Fruit fly (Drosophila melanogaster) whole organism, embryonic: Measurements from ENCODE around the gene CG7607.
A peak's percentile ranks its signal among the peaks of the same experiment; 100 is the strongest.

Source experiments
- Awh ChIP-seq: fragments of 200-800 bp; sonication (Bioruptor generic); IDR thresholded peaks from 2 replicates; pipeline ENCODE4, ENCODE4 v1.3.6; 2022; ENCODE audit warnings: missing biosample characterization, missing genetic modification characterization
- CG11695 ChIP-seq: fragments of 200-800 bp; sonication (Bioruptor generic); IDR thresholded peaks from 3 replicates; pipeline ENCODE4 v1.3.6; 2022; ENCODE audit warnings: missing biosample characterization, missing genetic modification characterization
- CG12769 ChIP-seq: fragments of 200-800 bp; sonication (Bioruptor generic); optimal IDR thresholded peaks from 2 replicates; lab custom pipeline; 2019; ENCODE audit warnings: missing biosample characterization, mild to moderate bottlenecking, missing genetic modification characterization, moderate library complexity
- CG14050 ChIP-seq: fragments of 200-800 bp; sonication (Bioruptor generic); IDR thresholded peaks from 3 replicates; pipeline ENCODE4 v1.3.6; 2022; ENCODE audit warnings: missing biosample characterization, missing genetic modification characterization
- CG14667 ChIP-seq: fragments of 200-800 bp; sonication (Bioruptor generic); IDR thresholded peaks from 2 replicates; pipeline ENCODE4 v1.3.6; 2022; ENCODE audit warnings: missing biosample characterization, missing genetic modification characterization
- CG15479 ChIP-seq: fragments of 200-800 bp; sonication (Bioruptor generic); optimal IDR thresholded peaks from 3 replicates; lab custom pipeline; 2019; ENCODE audit warnings: missing biosample characterization, mild to moderate bottlenecking, missing genetic modification characterization, moderate library complexity
- CG1602 ChIP-seq: fragments of 200-800 bp; sonication (Bioruptor generic); optimal IDR thresholded peaks from 3 replicates; lab custom pipeline; 2016; ENCODE audit warnings: missing biosample characterization, missing genetic modification characterization
- CG1603 ChIP-seq: fragments of 200-800 bp; sonication (Bioruptor generic); optimal IDR thresholded peaks from 2 replicates; lab custom pipeline; 2019; ENCODE audit warnings: missing biosample characterization, mild to moderate bottlenecking, missing genetic modification characterization, moderate library complexity
- CG16779 ChIP-seq: fragments of 200-800 bp; sonication (Bioruptor generic); IDR thresholded peaks from 2 replicates; pipeline ENCODE4 v1.3.6; 2022; ENCODE audit warnings: missing biosample characterization, missing genetic modification characterization
- CG17829 ChIP-seq: fragments of 200-800 bp; optimal IDR thresholded peaks from 2 replicates; lab custom pipeline; 2019; ENCODE audit warnings: missing biosample characterization, mild to moderate bottlenecking, missing genetic modification characterization, moderate library complexity
- CG18011 ChIP-seq: fragments of 200-800 bp; sonication (Bioruptor generic); optimal IDR thresholded peaks from 2 replicates; lab custom pipeline; 2017; ENCODE audit warnings: missing biosample characterization, missing genetic modification characterization, mild to moderate bottlenecking, moderate library complexity, missing genotype
- CG3995 ChIP-seq: fragments of 200-800 bp; sonication (Bioruptor generic); optimal IDR thresholded peaks from 3 replicates; lab custom pipeline; 2016; ENCODE audit warnings: missing biosample characterization, missing genetic modification characterization
- CG6813 ChIP-seq: fragments of 200-800 bp; sonication (Bioruptor generic); optimal IDR thresholded peaks from 2 replicates; lab custom pipeline; 2017; ENCODE audit warnings: missing biosample characterization, missing genetic modification characterization, mild to moderate bottlenecking, moderate library complexity, missing genetic modification reagents
- CG8290 ChIP-seq, 3 experiments: fragments of 200-800 bp; sonication (Bioruptor generic); optimal IDR thresholded peaks; 2 replicates each; lab custom pipeline; 2016 to 2019; ENCODE audit warnings: missing biosample characterization in 3 of 3, missing genetic modification characterization in 3 of 3, mild to moderate bottlenecking in 2 of 3, moderate library complexity in 1 of 3
- Hey ChIP-seq: fragments of 200-800 bp; sonication (Bioruptor generic); optimal IDR thresholded peaks from 3 replicates; lab custom pipeline; 2018; ENCODE audit warnings: missing biosample characterization, mild to moderate bottlenecking, missing genetic modification characterization
- HmgZ ChIP-seq: fragments of 200-800 bp; sonication (Bioruptor generic); optimal IDR thresholded peaks from 2 replicates; lab custom pipeline; 2018; ENCODE audit warnings: missing biosample characterization, mild to moderate bottlenecking, missing genetic modification characterization
- Hr78 ChIP-seq, 2 experiments: fragments of 200-800 bp in 1 of 2; fragments of >200 bp in 1 of 2; sonication (Bioruptor generic) in 1 of 2; optimal IDR thresholded peaks; 2 replicates each; lab custom pipeline; 2017 to 2019; ENCODE audit warnings: missing biosample characterization in 2 of 2, missing genetic modification characterization in 2 of 2, mild to moderate bottlenecking in 1 of 2, moderate library complexity in 1 of 2
- Med ChIP-seq: fragments of 200-800 bp; sonication (Bioruptor generic); peaks from one replicate; lab custom pipeline; 2016; ENCODE audit warnings: missing biosample characterization, missing genetic modification characterization, mild to moderate bottlenecking, inconsistent platforms, moderate library complexity
- Pdp1 ChIP-seq, 2 experiments: fragments of 200-800 bp; sonication (Bioruptor generic); optimal IDR thresholded peaks; 3 replicates each; lab custom pipeline; 2016; ENCODE audit warnings: missing biosample characterization in 2 of 2, missing genetic modification characterization in 2 of 2, mild to moderate bottlenecking in 1 of 2, moderate library complexity in 1 of 2
- Side ChIP-seq: fragments of 200-800 bp; sonication (Bioruptor generic); optimal IDR thresholded peaks from 2 replicates; lab custom pipeline; 2016; ENCODE audit warnings: missing biosample characterization, missing genetic modification characterization
- Sry-δ ChIP-seq: fragments of 200-800 bp; sonication (Bioruptor generic); optimal IDR thresholded peaks from 2 replicates; lab custom pipeline; 2016; ENCODE audit warnings: missing biosample characterization, missing genetic modification characterization
- Trl ChIP-seq, 3 experiments: fragments of >200 bp in 2 of 3; fragments of 200-800 bp in 1 of 3; sonication (Bioruptor generic) in 1 of 3; optimal IDR thresholded peaks; 2 replicates in 1 of 3; 3 replicates in 2 of 3; lab custom pipeline; 2016 to 2017; ENCODE audit warnings: missing biosample characterization in 1 of 3, missing genetic modification characterization in 1 of 3
- ase ChIP-seq: fragments of 200-800 bp; sonication (Bioruptor generic); IDR thresholded peaks from 3 replicates; pipeline ENCODE4 v1.3.6; 2022; ENCODE audit warnings: missing biosample characterization, missing genetic modification characterization
- caup ChIP-seq: fragments of 200-800 bp; sonication (Bioruptor generic); optimal IDR thresholded peaks from 3 replicates; lab custom pipeline; 2017; ENCODE audit warnings: missing biosample characterization, mild to moderate bottlenecking, missing genetic modification characterization, moderate library complexity; ENCODE audit not compliant: severe bottlenecking
- chinmo ChIP-seq: fragments of 200-800 bp; sonication (Bioruptor generic); IDR thresholded peaks from 4 replicates; pipeline ENCODE4 v1.3.6; 2022; ENCODE audit warnings: missing biosample characterization, missing genetic modification characterization; ENCODE audit not compliant: partially characterized antibody
- ci ChIP-seq: fragments of 200-800 bp; sonication (Bioruptor generic); IDR thresholded peaks from 3 replicates; pipeline ENCODE4 v1.3.6; 2022; ENCODE audit warnings: missing biosample characterization, missing genetic modification characterization
- crol ChIP-seq: fragments of 200-800 bp; sonication (Bioruptor generic); IDR thresholded peaks from 2 replicates; pipeline ENCODE4 v1.3.6; 2022; ENCODE audit warnings: missing biosample characterization, missing genetic modification characterization
- cwo ChIP-seq: fragments of 200-800 bp; sonication (Bioruptor generic); optimal IDR thresholded peaks from 3 replicates; lab custom pipeline; 2017; ENCODE audit warnings: missing biosample characterization, missing genetic modification characterization, mild to moderate bottlenecking, moderate library complexity, missing genetic modification reagents
- jumu ChIP-seq: fragments of 200-800 bp; sonication (Bioruptor generic); optimal IDR thresholded peaks from 3 replicates; lab custom pipeline; 2016; ENCODE audit warnings: missing biosample characterization, missing genetic modification characterization
- kah ChIP-seq: fragments of 200-800 bp; sonication (Bioruptor generic); optimal IDR thresholded peaks from 2 replicates; lab custom pipeline; 2018; ENCODE audit warnings: missing biosample characterization, mild to moderate bottlenecking, missing genetic modification characterization
- pho ChIP-seq: fragments of 200-800 bp; sonication (Bioruptor generic); optimal IDR thresholded peaks from 2 replicates; lab custom pipeline; 2016; ENCODE audit warnings: missing biosample characterization, missing genetic modification characterization
- prd ChIP-seq, 3 experiments: fragments of >200 bp in 2 of 3; fragments of 200-800 bp in 1 of 3; sonication (Bioruptor generic) in 1 of 3; optimal IDR thresholded peaks in 2 of 3; IDR thresholded peaks in 1 of 3; 2 replicates in 2 of 3; 3 replicates in 1 of 3; pipeline versions ENCODE4 v1.3.6 to Lab custom; 2017 to 2022; ENCODE audit warnings: missing biosample characterization in 1 of 3, missing genetic modification characterization in 1 of 3
- run ChIP-seq: fragments of 200-800 bp; sonication (Bioruptor generic); optimal IDR thresholded peaks from 3 replicates; lab custom pipeline; 2018; ENCODE audit warnings: missing biosample characterization, mild to moderate bottlenecking, missing genetic modification characterization
- sens ChIP-seq: fragments of 200-800 bp; sonication (Bioruptor generic); peaks from one replicate; lab custom pipeline; 2016; ENCODE audit warnings: missing biosample characterization, missing genetic modification characterization
- so ChIP-seq: fragments of 200-800 bp; sonication (Bioruptor generic); IDR thresholded peaks from 3 replicates; pipeline ENCODE4 v1.3.6; 2022; ENCODE audit warnings: missing biosample characterization, missing genetic modification characterization
- sug ChIP-seq: fragments of 200-800 bp; optimal IDR thresholded peaks from 2 replicates; lab custom pipeline; 2019; ENCODE audit warnings: missing biosample characterization, mild to moderate bottlenecking, missing genetic modification characterization, moderate library complexity
- vvl ChIP-seq: fragments of 200-800 bp; sonication (Bioruptor generic); IDR thresholded peaks from 2 replicates; pipeline ENCODE4 v1.3.6; 2022; ENCODE audit warnings: missing biosample characterization, missing genetic modification characterization

The CG7607 gene

dm6 chr3L:11242410-11243291, 43.2 kb downstream of the CG7607 start (continued):
- 0 out of 2 replicates have a peak, but pooled peaks have one; percentile 10 for TF ChIP-seq CG16779 (GFP tag; lab: Robert Waterston, UW)
- TF ChIP-seq Awh = 0 out of 2 replicates have a peak, but pooled peaks have one; percentile 35
- TF ChIP-seq pho (GFP tag; lab: Kevin White, UChicago) = peak; percentile 7
- TF ChIP-seq Hr78 (GFP tag; optimal IDR thresholded peaks at IDR 0.05; lab: Kevin White, UChicago) = peak in 1 of 2 experiments; percentile 37
- no peak for TF ChIP-seq HmgZ
- TF ChIP-seq jumu = no peak
- TF ChIP-seq sug = peak; percentile 93
- no peak for TF ChIP-seq prd (optimal IDR thresholded peaks at IDR 0.05; lab: Kevin White, UChicago)
- no peak for TF ChIP-seq prd (GFP tag; IDR thresholded peaks at IDR 0.05; lab: Robert Waterston, UW)
- no peak for TF ChIP-seq cwo (GFP tag; lab: Kevin White, UChicago)
- TF ChIP-seq Pdp1 (GFP tag; optimal IDR thresholded peaks at IDR 0.05; lab: Kevin White, UChicago) = peak in 1 of 2 experiments; percentile 93
- peak; percentile 92 for TF ChIP-seq Med (GFP tag; lab: Kevin White, UChicago)
- peak; percentile 68 to 78 for TF ChIP-seq Trl (optimal IDR thresholded peaks at IDR 0.05; lab: Kevin White, UChicago)
- no peak for TF ChIP-seq Trl (GFP tag; optimal IDR thresholded peaks at IDR 0.05; lab: Kevin White, UChicago)
- no peak for TF ChIP-seq CG11695 (GFP tag; lab: Robert Waterston, UW)
- no peak for TF ChIP-seq Side (GFP tag; lab: Kevin White, UChicago)
- peak; percentile 26 for TF ChIP-seq CG12769 (tag; lab: Kevin White, UChicago)
- peak; percentile 9; the same call in 1 of the 2 replicates for TF ChIP-seq vvl (GFP tag; lab: Robert Waterston, UW)
- TF ChIP-seq ase (GFP tag; lab: Robert Waterston, UW) = peak; percentile 40; the same call in 1 of the 3 replicates
- peak; percentile 55; the same call in 2 of the 3 replicates for TF ChIP-seq ci (GFP tag; lab: Robert Waterston, UW)
- no peak for TF ChIP-seq kah (GFP tag; lab: Kevin White, UChicago)
- TF ChIP-seq Sry-δ (GFP tag; lab: Kevin White, UChicago) = no peak
- TF ChIP-seq CG3995 (GFP tag; lab: Kevin White, UChicago) = no peak
- peak; percentile 85 for TF ChIP-seq CG15479 (GFP tag; lab: Kevin White, UChicago)
- no peak for TF ChIP-seq Hey
- no peak for TF ChIP-seq CG17829 (tag; lab: Kevin White, UChicago)
- TF ChIP-seq CG18011 (GFP tag; lab: Kevin White, UChicago) = no peak
- no peak for TF ChIP-seq CG14050
- TF ChIP-seq CG1603 = peak; percentile 1
- no peak for TF ChIP-seq CG1602 (GFP tag; lab: Kevin White, UChicago)
- no peak for TF ChIP-seq run (tag; lab: Kevin White, UChicago)
- no peak for TF ChIP-seq CG14667 (GFP tag; lab: Robert Waterston, UW)
- TF ChIP-seq caup = peak; percentile 8
- TF ChIP-seq chinmo (GFP tag; lab: Robert Waterston, UW) = 0 out of 4 replicates have a peak, but pooled peaks have one; percentile 33
- TF ChIP-seq CG8290 (GFP tag; optimal IDR thresholded peaks at IDR 0.05; lab: Kevin White, UChicago) = no peak
- peak in 1 of 2 experiments; percentile 29 for TF ChIP-seq CG8290 (tag; optimal IDR thresholded peaks at IDR 0.05; lab: Kevin White, UChicago)
- 0 out of 3 replicates have a peak, but pooled peaks have one; percentile 31 for TF ChIP-seq so (GFP tag; lab: Robert Waterston, UW)
- TF ChIP-seq sens (GFP tag; lab: Kevin White, UChicago) = peak; percentile 62
- no peak for TF ChIP-seq CG6813 (GFP tag; lab: Kevin White, UChicago)
- TF ChIP-seq crol = peak; percentile 76
